Worm (Caenorhabditis elegans) whole organism, late embryonic: ENCODE results near the gene srg-40.
A peak's percentile ranks its signal among the peaks of the same experiment; 100 is the strongest.

ENCODE experiments used
- F13H6.1 ChIP-seq: sonication (generic microtip); optimal IDR thresholded peaks from 2 replicates; lab custom pipeline; 2016; ENCODE audit warnings: missing genetic modification characterization, missing compliant biosample characterization
- ama-1 ChIP-seq: fragments of 150-350 bp; optimal IDR thresholded peaks from 2 replicates; lab custom pipeline; 2014
- ceh-22 ChIP-seq: sonication (generic microtip); optimal IDR thresholded peaks from 2 replicates; lab custom pipeline; 2017; ENCODE audit warnings: missing biosample characterization, missing genetic modification characterization
- ceh-45 ChIP-seq: fragments of 200-800 bp; sonication (Bioruptor generic); IDR thresholded peaks from 2 replicates; pipeline ENCODE4 v1.3.6; 2022; ENCODE audit warnings: missing genetic modification reagents, missing genetic modification characterization, missing compliant biosample characterization
- dmd-4 ChIP-seq: sonication (generic microtip); optimal IDR thresholded peaks from 2 replicates; lab custom pipeline; 2016; ENCODE audit warnings: borderline replicate concordance, missing genetic modification characterization, missing compliant biosample characterization
- nhr-11 ChIP-seq: fragments of 150-350 bp; optimal IDR thresholded peaks from 2 replicates; lab custom pipeline; 2014; ENCODE audit warnings: missing biosample characterization, missing genetic modification characterization
- pag-3 ChIP-seq: sonication (generic microtip); optimal IDR thresholded peaks from 2 replicates; lab custom pipeline; 2016; ENCODE audit warnings: missing compliant biosample characterization, missing genetic modification characterization, borderline replicate concordance
- pat-9 ChIP-seq: fragments of 200-800 bp; sonication (Bioruptor generic); optimal IDR thresholded peaks from 2 replicates; lab custom pipeline; 2018; ENCODE audit warnings: mild to moderate bottlenecking, missing genetic modification characterization, moderate library complexity, missing compliant biosample characterization
- pha-2 ChIP-seq: sonication (generic microtip); optimal IDR thresholded peaks from 2 replicates; lab custom pipeline; 2017; ENCODE audit warnings: mild to moderate bottlenecking, missing genetic modification characterization, missing compliant biosample characterization

ce11 chrV:11123817-11124337, 40.5 kb downstream of the srg-40 start, which contains the start of the genes atp-5 and lmtr-3:
- TF ChIP-seq F13H6.1 = peak; percentile 50
- TF ChIP-seq pha-2 (tag; lab: Kevin White, UChicago) = no peak
- no peak for TF ChIP-seq ceh-45 (GFP tag; lab: Robert Waterston, UW)
- TF ChIP-seq pag-3 (tag; lab: Kevin White, UChicago) = no peak
- no peak for TF ChIP-seq dmd-4 (tag; lab: Kevin White, UChicago)
- TF ChIP-seq pat-9 (tag; lab: Kevin White, UChicago) = no peak
- no peak for TF ChIP-seq ceh-22
- TF ChIP-seq nhr-11 (tag; lab: Kevin White, UChicago) = no peak
- no peak for TF ChIP-seq ama-1 (lab: Kevin White, UChicago)
